Worm (Caenorhabditis elegans): ENCODE measurements around the gene W02G9.3.

DNA sequence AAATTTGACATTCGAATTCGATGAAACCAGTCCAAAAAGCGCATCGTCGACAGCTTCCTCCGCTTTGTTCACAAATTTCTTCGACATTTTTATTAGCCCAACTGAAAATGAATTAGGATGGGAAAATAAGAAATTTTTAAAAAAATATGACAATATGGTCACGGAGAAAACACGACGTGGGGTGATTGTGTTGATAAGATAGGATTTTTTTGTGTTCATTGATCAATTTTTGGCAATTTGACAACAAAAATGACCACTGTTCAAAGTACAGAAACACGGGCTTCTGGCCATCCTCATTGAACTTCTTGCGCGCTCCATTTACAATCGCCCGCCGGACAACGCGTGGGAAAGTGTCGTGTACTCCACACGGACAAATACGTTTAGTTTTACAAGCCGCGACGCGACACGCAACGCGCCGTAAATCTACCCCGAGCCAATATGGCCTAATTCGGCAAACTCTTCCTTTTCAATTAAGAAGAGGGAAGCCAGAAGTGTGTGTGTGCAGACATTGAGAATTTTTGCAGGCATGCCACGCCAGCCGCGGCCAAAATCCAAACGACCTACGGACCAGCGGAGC, 20.1 kb upstream of the W02G9.3 start, which contains the start of the genes W02H5.8 and angl-1:
- TF ChIP-seq nfya-2 (GFP tag; IDR thresholded peaks at IDR 0.05) (no peak), rcor-1 (GFP tag; IDR thresholded peaks at IDR 0.05) (no peak), lin-35 (GFP tag; optimal IDR thresholded peaks at IDR 0.05) (no peak), tbx-9 (tag; optimal IDR thresholded peaks at IDR 0.05; ENCODE audit: borderline replicate concordance) (no peak), F39B2.1 (GFP tag; IDR thresholded peaks at IDR 0.05) (no peak), egl-18 (GFP tag; IDR thresholded peaks at IDR 0.05) (no peak)
